Fruit fly (Drosophila melanogaster) whole organism, pupa: ENCODE results near the gene SmD2.

Source experiments
- CG12605 ChIP-seq: fragments of 200-800 bp; sonication (Bioruptor generic); IDR thresholded peaks from 2 replicates; pipeline ENCODE4 v1.3.6; 2022; ENCODE audit warnings: missing biosample characterization, missing genetic modification characterization
- CG14655 ChIP-seq: fragments of 200-800 bp; sonication (Bioruptor generic); optimal IDR thresholded peaks from 3 replicates; lab custom pipeline; 2017; ENCODE audit warnings: mild to moderate bottlenecking, missing biosample characterization, missing genetic modification reagents, missing genetic modification characterization
- CG15710 ChIP-seq: fragments of 200-800 bp; sonication (Bioruptor generic); optimal IDR thresholded peaks from 2 replicates; lab custom pipeline; 2018; ENCODE audit warnings: missing biosample characterization, mild to moderate bottlenecking, missing genetic modification characterization, moderate library complexity
- CG17806 ChIP-seq: fragments of 200-800 bp; sonication (Bioruptor generic); optimal IDR thresholded peaks from 2 replicates; lab custom pipeline; 2018; ENCODE audit warnings: missing biosample characterization, mild to moderate bottlenecking, missing genetic modification characterization, moderate library complexity
- CG34367 ChIP-seq: fragments of 200-800 bp; sonication (Bioruptor generic); optimal IDR thresholded peaks from 2 replicates; lab custom pipeline; 2018; ENCODE audit warnings: missing biosample characterization, mild to moderate bottlenecking, missing genetic modification characterization
- CG9948 ChIP-seq: fragments of 200-800 bp; sonication (Bioruptor generic); optimal IDR thresholded peaks from 2 replicates; lab custom pipeline; 2018; ENCODE audit warnings: missing biosample characterization, mild to moderate bottlenecking, missing genetic modification characterization, moderate library complexity
- D1 ChIP-seq: fragments of 200-800 bp; sonication (Bioruptor generic); optimal IDR thresholded peaks from 2 replicates; lab custom pipeline; 2018; ENCODE audit warnings: missing biosample characterization, mild to moderate bottlenecking, missing genetic modification characterization, moderate library complexity
- EcR ChIP-seq: fragments of 200-800 bp; sonication (Bioruptor generic); optimal IDR thresholded peaks from 3 replicates; lab custom pipeline; 2019; ENCODE audit warnings: missing biosample characterization, missing genetic modification characterization, mild to moderate bottlenecking, moderate library complexity, missing genetic modification reagents
- Pif1A ChIP-seq: fragments of 200-800 bp; sonication (Bioruptor generic); optimal IDR thresholded peaks from 3 replicates; lab custom pipeline; 2016; ENCODE audit warnings: missing biosample characterization, missing genetic modification characterization
- Pif1B ChIP-seq: fragments of 200-800 bp; sonication (Bioruptor generic); optimal IDR thresholded peaks from 3 replicates; lab custom pipeline; 2016; ENCODE audit warnings: missing biosample characterization, missing genetic modification characterization
- Snoo ChIP-seq: fragments of 200-800 bp; sonication (Bioruptor generic); optimal IDR thresholded peaks from 3 replicates; lab custom pipeline; 2017; ENCODE audit warnings: missing biosample characterization, mild to moderate bottlenecking, missing genetic modification characterization, inconsistent platforms
- fd96Ca ChIP-seq: fragments of 200-800 bp; sonication (Bioruptor generic); IDR thresholded peaks from 3 replicates; pipeline ENCODE4 v1.3.6; 2022; ENCODE audit warnings: missing biosample characterization, missing genetic modification characterization
- rn ChIP-seq: fragments of 200-800 bp; sonication (Bioruptor generic); IDR thresholded peaks from 2 replicates; pipeline ENCODE4 v1.3.6; 2022; ENCODE audit warnings: missing biosample characterization, missing genetic modification characterization

DNA sequence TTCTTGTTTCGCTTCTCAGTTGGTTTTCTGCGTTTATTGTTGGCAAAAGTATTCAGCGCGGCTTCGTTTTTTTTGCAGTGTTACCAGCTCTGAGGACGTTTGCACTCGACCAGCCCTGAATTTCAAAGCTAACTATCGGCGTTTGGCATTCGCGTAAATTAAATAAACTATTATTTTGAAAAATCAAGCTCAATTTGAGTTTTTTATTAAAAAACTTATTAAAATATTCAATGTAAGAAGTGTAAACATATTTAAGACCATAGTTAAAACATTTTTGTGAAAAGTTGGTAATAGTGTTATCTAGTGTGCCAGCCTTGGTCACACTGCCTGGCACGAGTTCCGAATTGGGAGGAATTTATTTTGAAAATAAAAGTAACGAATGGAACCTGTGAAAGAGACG, at the start of gene SmD2, which contains the start of gene CG18048:
- TF ChIP-seq Pif1A (GFP tag; lab: Kevin White, UChicago) (no peak), fd96Ca (GFP tag; lab: Robert Waterston, UW) (no peak), D1 (no peak), CG34367 (no peak), rn (no peak), CG9948 (no peak), EcR (GFP tag; lab: Kevin White, UChicago) (no peak), CG17806 (tag; lab: Kevin White, UChicago) (no peak), CG12605 (GFP tag; lab: Robert Waterston, UW) (no peak), Pif1B (GFP tag; lab: Kevin White, UChicago) (no peak), CG15710 (tag; lab: Kevin White, UChicago) (no peak), CG14655 (GFP tag; lab: Kevin White, UChicago) (no peak), Snoo (tag; lab: Kevin White, UChicago) (no peak)
